Fruit fly (Drosophila melanogaster) whole organism, pupa: ENCODE measurements around the gene tll.

Experiments used
- CG10348 ChIP-seq: fragments of 200-800 bp; sonication (Bioruptor generic); IDR thresholded peaks from 2 replicates; pipeline ENCODE4 v1.3.6; 2022; ENCODE audit warnings: missing biosample characterization, missing genetic modification characterization
- CG13204 ChIP-seq: fragments of 200-800 bp; sonication (Bioruptor generic); optimal IDR thresholded peaks from 2 replicates; lab custom pipeline; 2018; ENCODE audit warnings: missing biosample characterization, mild to moderate bottlenecking, missing genetic modification characterization, moderate library complexity
- CG34367 ChIP-seq: fragments of 200-800 bp; sonication (Bioruptor generic); optimal IDR thresholded peaks from 2 replicates; lab custom pipeline; 2018; ENCODE audit warnings: missing biosample characterization, mild to moderate bottlenecking, missing genetic modification characterization
- CG8159 ChIP-seq: fragments of 200-800 bp; sonication (Bioruptor generic); optimal IDR thresholded peaks from 3 replicates; lab custom pipeline; 2018; ENCODE audit warnings: missing biosample characterization, mild to moderate bottlenecking, missing genetic modification characterization, moderate library complexity
- CG8301 ChIP-seq: fragments of 200-800 bp; sonication (Bioruptor generic); optimal IDR thresholded peaks from 2 replicates; lab custom pipeline; 2018; ENCODE audit warnings: missing biosample characterization, mild to moderate bottlenecking, missing genetic modification characterization
- CG9948 ChIP-seq: fragments of 200-800 bp; sonication (Bioruptor generic); optimal IDR thresholded peaks from 2 replicates; lab custom pipeline; 2018; ENCODE audit warnings: missing biosample characterization, mild to moderate bottlenecking, missing genetic modification characterization, moderate library complexity
- D1 ChIP-seq: fragments of 200-800 bp; sonication (Bioruptor generic); optimal IDR thresholded peaks from 2 replicates; lab custom pipeline; 2018; ENCODE audit warnings: missing biosample characterization, mild to moderate bottlenecking, missing genetic modification characterization, moderate library complexity
- EcR ChIP-seq: fragments of 200-800 bp; sonication (Bioruptor generic); optimal IDR thresholded peaks from 3 replicates; lab custom pipeline; 2019; ENCODE audit warnings: missing biosample characterization, missing genetic modification characterization, mild to moderate bottlenecking, moderate library complexity, missing genetic modification reagents
- Pif1B ChIP-seq: fragments of 200-800 bp; sonication (Bioruptor generic); optimal IDR thresholded peaks from 3 replicates; lab custom pipeline; 2016; ENCODE audit warnings: missing biosample characterization, missing genetic modification characterization
- fd96Ca ChIP-seq: fragments of 200-800 bp; sonication (Bioruptor generic); IDR thresholded peaks from 3 replicates; pipeline ENCODE4 v1.3.6; 2022; ENCODE audit warnings: missing biosample characterization, missing genetic modification characterization
- rn ChIP-seq: fragments of 200-800 bp; sonication (Bioruptor generic); IDR thresholded peaks from 2 replicates; pipeline ENCODE4 v1.3.6; 2022; ENCODE audit warnings: missing biosample characterization, missing genetic modification characterization

DNA sequence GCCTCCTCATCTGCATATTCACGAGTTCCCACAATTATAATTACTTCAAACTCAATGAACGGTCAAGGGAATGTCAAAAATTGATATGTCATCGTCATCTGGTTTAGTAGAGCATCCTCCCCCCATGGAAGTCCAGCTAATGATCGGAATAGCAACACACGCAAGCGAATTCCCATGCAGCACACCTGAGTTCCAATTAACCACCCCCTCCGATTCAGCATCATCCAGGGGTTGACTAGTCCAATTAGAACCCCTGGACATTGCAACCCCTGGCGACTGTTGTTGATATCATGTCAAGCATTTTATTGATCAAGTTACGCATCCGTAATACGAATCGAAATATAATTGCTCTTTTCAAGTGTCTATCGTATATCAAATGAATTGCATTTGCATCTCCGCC, 1.7 kb upstream of the tll start:
- TF ChIP-seq CG8301 (no peak), D1 (tag; lab: Kevin White, UChicago) (no peak), Pif1B (GFP tag; lab: Kevin White, UChicago) (no peak), CG10348 (no peak), CG34367 (tag; lab: Kevin White, UChicago) (no peak), CG8159 (no peak), CG9948 (no peak), fd96Ca (GFP tag; lab: Robert Waterston, UW) (no peak), CG13204 (no peak), EcR (GFP tag; lab: Kevin White, UChicago) (no peak), rn (no peak)
